Worm (Caenorhabditis elegans) whole organism, L4/young adult: ENCODE data around the gene C26D10.7.

Source experiments
- W03F9.2 ChIP-seq: fragments of 150-350 bp; optimal IDR thresholded peaks from 2 replicates; lab custom pipeline; 2014; ENCODE audit warnings: missing biosample characterization, missing genetic modification characterization
- dao-5 ChIP-seq: sonication (generic microtip); optimal IDR thresholded peaks from 2 replicates; lab custom pipeline; 2016; ENCODE audit warnings: missing genotype, missing genetic modification characterization, moderate library complexity, missing compliant biosample characterization
- him-1 ChIP-seq: sonication (generic microtip); optimal IDR thresholded peaks from 2 replicates; lab custom pipeline; 2016; ENCODE audit warnings: missing genotype, missing genetic modification reagents, missing genetic modification characterization, missing compliant biosample characterization

Gene C26D10.7

ce11 chrII:8344803-8345202 is 11.1 kb downstream of the C26D10.7 start:
- TF ChIP-seq dao-5 (tag; lab: Kevin White, UChicago) (no peak), W03F9.2 (tag; lab: Kevin White, UChicago) (no peak), him-1 (no peak)

ce11 chrII:8345613-8346012 is 11.9 kb downstream of the C26D10.7 start:
- no peak for TF ChIP-seq dao-5 (tag; lab: Kevin White, UChicago)
- TF ChIP-seq W03F9.2 (tag; lab: Kevin White, UChicago): no peak
- no peak for TF ChIP-seq him-1

- TF ChIP-seq W03F9.2 (tag; lab: Kevin White, UChicago): no peak
- TF ChIP-seq him-1: no peak
- TF ChIP-seq dao-5 (tag; lab: Kevin White, UChicago): no peak
Observed at ce11 chrII:8346384-8346783, 12.6 kb downstream of the C26D10.7 start, which contains the start of gene eff-1. Gene eff-1, plus strand, starts transcription at chrII:8346684.

- TF ChIP-seq dao-5 (tag; lab: Kevin White, UChicago): no peak
- TF ChIP-seq him-1: no peak
- no peak for TF ChIP-seq W03F9.2 (tag; lab: Kevin White, UChicago)
Observed at ce11 chrII:8353288-8353687, 19.5 kb downstream of the C26D10.7 start.

ce11 chrII:8354233-8354750 is 20.5 kb downstream of the C26D10.7 start, which contains the start of gene C26D10.6:
Gene C26D10.6, minus strand, starts transcription at chrII:8354700.
- TF ChIP-seq W03F9.2 (tag; lab: Kevin White, UChicago) (no peak), dao-5 (tag; lab: Kevin White, UChicago) (no peak), him-1 (no peak)

- TF ChIP-seq him-1 (no peak), dao-5 (tag; lab: Kevin White, UChicago) (no peak), W03F9.2 (tag; lab: Kevin White, UChicago) (no peak)
Observed at ce11 chrII:8358466-8358865, 24.7 kb downstream of the C26D10.7 start.

ce11 chrII:8359350-8359749 is 25.6 kb downstream of the C26D10.7 start, which contains the start of gene col-77:
Gene col-77, minus strand, starts transcription at chrII:8359381.
- TF ChIP-seq him-1: no peak
- TF ChIP-seq W03F9.2 (tag; lab: Kevin White, UChicago): no peak

ce11 chrII:8360453-8360852 is 26.7 kb downstream of the C26D10.7 start, which contains the start of gene M195.2:
Gene M195.2, plus strand, starts transcription at chrII:8360753.
- TF ChIP-seq him-1 (no peak), W03F9.2 (tag; lab: Kevin White, UChicago) (no peak), dao-5 (tag; lab: Kevin White, UChicago) (no peak)

ce11 chrII:8369059-8369458 is 35.3 kb downstream of the C26D10.7 start, which contains the start of gene amt-3:
Gene amt-3, minus strand, starts transcription at chrII:8369159.
- no peak for TF ChIP-seq him-1
- TF ChIP-seq W03F9.2 (tag; lab: Kevin White, UChicago): no peak
- TF ChIP-seq dao-5 (tag; lab: Kevin White, UChicago): no peak

- no peak for TF ChIP-seq him-1
Observed at ce11 chrII:8370194-8370593, 36.5 kb downstream of the C26D10.7 start.

- TF ChIP-seq W03F9.2 (tag; lab: Kevin White, UChicago): no peak
Observed at ce11 chrII:8377722-8378121, 44.0 kb downstream of the C26D10.7 start.

ce11 chrII:8380188-8380587 is 46.4 kb downstream of the C26D10.7 start:
- TF ChIP-seq W03F9.2 (tag; lab: Kevin White, UChicago): no peak
- TF ChIP-seq dao-5 (tag; lab: Kevin White, UChicago): no peak
- TF ChIP-seq him-1: no peak

- TF ChIP-seq W03F9.2 (tag; lab: Kevin White, UChicago) (no peak), him-1 (no peak), dao-5 (tag; lab: Kevin White, UChicago) (no peak)
Observed at ce11 chrII:8381197-8381596, 47.5 kb downstream of the C26D10.7 start, which contains the start of gene F49E12.12. Gene F49E12.12, plus strand, starts transcription at chrII:8381497.

ce11 chrII:8382880-8383279 is 49.1 kb downstream of the C26D10.7 start:
- TF ChIP-seq him-1 (no peak), dao-5 (tag; lab: Kevin White, UChicago) (no peak), W03F9.2 (tag; lab: Kevin White, UChicago) (no peak)

- TF ChIP-seq dao-5 (tag; lab: Kevin White, UChicago) (no peak), W03F9.2 (tag; lab: Kevin White, UChicago) (no peak), him-1 (no peak)
Observed at ce11 chrII:8384344-8384743, 50.6 kb downstream of the C26D10.7 start.
